Worm (Caenorhabditis elegans): ENCODE measurements around the gene srv-22.

Gene srv-22

ce11 chrIV:5850765-5851377 lies 28.9 kb downstream of the srv-22 start (continued):
- TF ChIP-seq ceh-44 (GFP tag; IDR thresholded peaks at IDR 0.05) (no peak), tag-97 (GFP tag; IDR thresholded peaks at IDR 0.05) (no peak), fkh-10 (GFP tag; optimal IDR thresholded peaks at IDR 0.05) (no peak), lin-38 (GFP tag; IDR thresholded peaks at IDR 0.05) (peak; percentile 32; the same call in 1 of the 2 replicates), mep-1 (tag; optimal IDR thresholded peaks at IDR 0.05) (no peak), nhr-6 (tag; optimal IDR thresholded peaks at IDR 0.05) (no peak)

ce11 chrIV:5847986-5848707 lies 31.6 kb downstream of the srv-22 start, which contains the start of gene sams-3:
sams-3 (plus strand) TSS chrIV:5848657.
- no peak for TF ChIP-seq hlh-11 (tag; optimal IDR thresholded peaks at IDR 0.05)
- TF ChIP-seq hlh-30 (tag; optimal IDR thresholded peaks at IDR 0.05; ENCODE audit: insufficient read depth) = peak; percentile 7
- no peak for TF ChIP-seq spr-1 (tag; optimal IDR thresholded peaks at IDR 0.05)
- peak; percentile 62 for TF ChIP-seq snpc-1.2 (GFP tag; IDR thresholded peaks at IDR 0.05)
- TF ChIP-seq nhr-77 (tag; optimal IDR thresholded peaks at IDR 0.05) = no peak
- TF ChIP-seq mep-1 (tag; optimal IDR thresholded peaks at IDR 0.05) = peak; percentile 36
- TF ChIP-seq lin-38 (GFP tag; IDR thresholded peaks at IDR 0.05) = peak; percentile 8; the same call in 1 of the 2 replicates
- TF ChIP-seq dpl-1 (GFP tag; optimal IDR thresholded peaks at IDR 0.05) = peak; percentile 57
- peak in 1 of 2 experiments; percentile 64 for TF ChIP-seq lsy-2 (tag; optimal IDR thresholded peaks at IDR 0.05)
- TF ChIP-seq pha-4 (GFP tag; IDR thresholded peaks at IDR 0.05) = no peak
- TF ChIP-seq pha-4 (tag; optimal IDR thresholded peaks at IDR 0.05) = peak; percentile 25

ce11 chrIV:5846269-5846668 lies 33.5 kb downstream of the srv-22 start, which contains the start of gene sams-4:
sams-4 (minus strand) TSS chrIV:5846369.
- TF ChIP-seq nhr-11 (tag; optimal IDR thresholded peaks at IDR 0.05) (no peak), fos-1 (tag; optimal IDR thresholded peaks at IDR 0.05) (no peak), aly-2 (tag; optimal IDR thresholded peaks at IDR 0.05) (no peak), madf-5 (GFP tag; IDR thresholded peaks at IDR 0.05) (no peak), lin-1 (GFP tag; IDR thresholded peaks at IDR 0.05) (no peak), set-16 (GFP tag; IDR thresholded peaks at IDR 0.05) (no peak), egl-43 (GFP tag; IDR thresholded peaks at IDR 0.05) (no peak)

- TF ChIP-seq F49E8.2 (tag; optimal IDR thresholded peaks at IDR 0.05; ENCODE audit: borderline replicate concordance) (no peak), tra-1 (GFP tag; IDR thresholded peaks at IDR 0.05) (no peak), aha-1 (tag) (peak; percentile 5), ceh-62 (tag; optimal IDR thresholded peaks at IDR 0.05) (no peak), lin-38 (GFP tag; IDR thresholded peaks at IDR 0.05) (no peak), egl-43 (GFP tag; IDR thresholded peaks at IDR 0.05) (no peak), dmd-8 (GFP tag; IDR thresholded peaks at IDR 0.05) (no peak)
Measured at ce11 chrIV:5842905-5843304, 36.8 kb downstream of the srv-22 start.

ce11 chrIV:5839178-5839577 lies 40.6 kb downstream of the srv-22 start, which contains the start of gene C06E7.2:
C06E7.2 (plus strand) TSS chrIV:5839478.
- TF ChIP-seq F37D6.2 (tag; optimal IDR thresholded peaks at IDR 0.05) (no peak), madf-5 (GFP tag; IDR thresholded peaks at IDR 0.05) (no peak), spr-1 (tag; optimal IDR thresholded peaks at IDR 0.05) (no peak), mdl-1 (tag; optimal IDR thresholded peaks at IDR 0.05) (no peak)

- TF ChIP-seq unc-62 (GFP tag; optimal IDR thresholded peaks at IDR 0.05 in 1 of 2) (peak in 1 of 2 experiments; percentile 99), unc-62 (tag; optimal IDR thresholded peaks at IDR 0.05) (no peak), mxl-3 (GFP tag; optimal IDR thresholded peaks at IDR 0.05) (no peak), dmd-8 (GFP tag; IDR thresholded peaks at IDR 0.05) (no peak), T20F7.1 (GFP tag; optimal IDR thresholded peaks at IDR 0.05) (no peak)
Measured at ce11 chrIV:5834182-5834581, 45.6 kb downstream of the srv-22 start.

Measured in whole organism, L4 larva.